Worm (Caenorhabditis elegans) whole organism, young adult: ENCODE data around the gene ZK721.3.

Experiments
- B0336.3 ChIP-seq: fragments of 200-800 bp; sonication (Bioruptor generic); IDR thresholded peaks from 2 replicates; pipeline ENCODE4 v1.3.6; 2022; ENCODE audit warnings: missing genetic modification characterization, missing compliant biosample characterization
- D2030.7 ChIP-seq: fragments of 200-800 bp; sonication (Bioruptor generic); IDR thresholded peaks from 2 replicates; pipeline ENCODE4 v1.3.6; 2022; ENCODE audit warnings: missing genetic modification reagents, missing genetic modification characterization, missing compliant biosample characterization
- F23B12.7 ChIP-seq: sonication (generic microtip); optimal IDR thresholded peaks from 2 replicates; lab custom pipeline; 2017; ENCODE audit warnings: missing genetic modification characterization, mild to moderate bottlenecking, missing compliant biosample characterization, antibody characterized with exemption, moderate library complexity; ENCODE audit not compliant: insufficient read depth
- F33H1.4 ChIP-seq: fragments of 200-800 bp; sonication (Bioruptor generic); IDR thresholded peaks from 2 replicates; pipeline ENCODE4 v1.3.6; 2022; ENCODE audit warnings: missing genetic modification reagents, missing genetic modification characterization, missing compliant biosample characterization
- F39B2.1 ChIP-seq: fragments of 200-800 bp; sonication (Bioruptor generic); IDR thresholded peaks from 2 replicates; pipeline ENCODE4 v1.3.6; 2022; ENCODE audit warnings: missing genetic modification reagents, missing genetic modification characterization, missing compliant biosample characterization
- F49E8.2 ChIP-seq: sonication (generic microtip); optimal IDR thresholded peaks from 3 replicates; lab custom pipeline; 2017; ENCODE audit warnings: missing genetic modification characterization, mild to moderate bottlenecking, missing compliant biosample characterization, antibody characterized with exemption, moderate library complexity; ENCODE audit not compliant: insufficient read depth
- F57C9.4 ChIP-seq: sonication (generic microtip); optimal IDR thresholded peaks from 2 replicates; lab custom pipeline; 2017; ENCODE audit warnings: mild to moderate bottlenecking, missing genetic modification characterization, missing compliant biosample characterization
- K11D2.4 ChIP-seq: fragments of 200-800 bp; sonication (Bioruptor generic); IDR thresholded peaks from 2 replicates; pipeline ENCODE4 v1.3.6; 2022; ENCODE audit warnings: missing genetic modification reagents, missing genetic modification characterization, missing compliant biosample characterization
- T07F8.4 ChIP-seq: sonication (generic microtip); optimal IDR thresholded peaks from 2 replicates; lab custom pipeline; 2016; ENCODE audit warnings: mild to moderate bottlenecking, missing genetic modification characterization, moderate library complexity, missing compliant biosample characterization
- Y53F4B.3 ChIP-seq: fragments of 200-800 bp; sonication (Bioruptor generic); IDR thresholded peaks from 2 replicates; pipeline ENCODE4 v1.3.6; 2022; ENCODE audit warnings: missing genetic modification reagents, missing genetic modification characterization, missing compliant biosample characterization
- Y67H2A.10 ChIP-seq: fragments of 200-800 bp; sonication (Bioruptor generic); conservative IDR thresholded peaks from 2 replicates; pipeline ENCODE4 v1.3.6; 2022; ENCODE audit warnings: missing genetic modification reagents, missing genetic modification characterization, missing compliant biosample characterization
- attf-5 ChIP-seq: fragments of 200-800 bp; sonication (Bioruptor generic); optimal IDR thresholded peaks from 2 replicates; lab custom pipeline; 2018; ENCODE audit warnings: mild to moderate bottlenecking, missing genetic modification characterization, missing compliant biosample characterization
- ccch-3 ChIP-seq: fragments of 200-800 bp; sonication (Bioruptor generic); optimal IDR thresholded peaks from 2 replicates; lab custom pipeline; 2018; ENCODE audit warnings: mild to moderate bottlenecking, missing genetic modification characterization, missing compliant biosample characterization
- cebp-1 ChIP-seq, 2 experiments: fragments of 200-800 bp in 1 of 2; sonication (Bioruptor generic) in 1 of 2; sonication (generic microtip) in 1 of 2; IDR thresholded peaks in 1 of 2; optimal IDR thresholded peaks in 1 of 2; 2 replicates each; pipeline versions ENCODE4 v1.3.6 to Lab custom; 2017 to 2022; ENCODE audit warnings: missing compliant biosample characterization in 2 of 2, missing genetic modification characterization in 2 of 2, mild to moderate bottlenecking in 1 of 2, missing genetic modification reagents in 1 of 2, moderate library complexity in 1 of 2
- ceh-27 ChIP-seq: fragments of 200-800 bp; sonication (Bioruptor generic); optimal IDR thresholded peaks from 2 replicates; lab custom pipeline; 2018; ENCODE audit warnings: mild to moderate bottlenecking, missing genetic modification characterization, moderate library complexity, missing compliant biosample characterization
- ceh-58 ChIP-seq: fragments of 200-800 bp; sonication (Bioruptor generic); IDR thresholded peaks from 2 replicates; pipeline ENCODE4 v1.3.6; 2022; ENCODE audit warnings: missing genetic modification characterization, missing compliant biosample characterization
- die-1 ChIP-seq: sonication (generic microtip); optimal IDR thresholded peaks from 2 replicates; lab custom pipeline; 2016; ENCODE audit warnings: missing genotype, mild to moderate bottlenecking, missing genetic modification characterization, missing compliant biosample characterization
- dox-1 ChIP-seq: fragments of 200-800 bp; sonication (Bioruptor generic); IDR thresholded peaks from 2 replicates; pipeline ENCODE4 v1.3.6; 2022; ENCODE audit warnings: missing genetic modification reagents, missing genetic modification characterization, missing compliant biosample characterization
- dpl-1 ChIP-seq: fragments of 150-350 bp; optimal IDR thresholded peaks from 2 replicates; lab custom pipeline; 2014; ENCODE audit warnings: missing biosample characterization, missing genetic modification reagents, missing genetic modification characterization
- efl-1 ChIP-seq: fragments of 150-350 bp; optimal IDR thresholded peaks from 2 replicates; lab custom pipeline; 2014; ENCODE audit warnings: missing biosample characterization, missing genetic modification reagents, missing genetic modification characterization
- ets-4 ChIP-seq: fragments of 200-800 bp; sonication (Bioruptor generic); optimal IDR thresholded peaks from 2 replicates; lab custom pipeline; 2018; ENCODE audit warnings: mild to moderate bottlenecking, missing genetic modification characterization, missing compliant biosample characterization
- hlh-12 ChIP-seq: sonication (generic microtip); optimal IDR thresholded peaks from 2 replicates; lab custom pipeline; 2016; ENCODE audit warnings: missing genetic modification characterization, missing compliant biosample characterization
- hlh-26 ChIP-seq: fragments of 200-800 bp; sonication (Bioruptor generic); conservative IDR thresholded peaks from 2 replicates; pipeline ENCODE4 v1.3.6; 2022; ENCODE audit warnings: missing genetic modification reagents, missing genetic modification characterization, missing compliant biosample characterization
- hmg-1.2 ChIP-seq: fragments of 200-800 bp; sonication (Bioruptor generic); IDR thresholded peaks from 2 replicates; pipeline ENCODE4 v1.3.6; 2022; ENCODE audit warnings: missing genetic modification reagents, missing genetic modification characterization, missing compliant biosample characterization
- hmg-20 ChIP-seq: fragments of 200-800 bp; sonication (Bioruptor generic); IDR thresholded peaks from 2 replicates; pipeline ENCODE4 v1.3.6; 2022; ENCODE audit warnings: missing genetic modification reagents, missing genetic modification characterization, missing compliant biosample characterization
- lin-26 ChIP-seq: fragments of 200-800 bp; sonication (Bioruptor generic); IDR thresholded peaks from 2 replicates; pipeline ENCODE4 v1.3.6; 2022; ENCODE audit warnings: missing genetic modification reagents, missing genetic modification characterization, missing compliant biosample characterization
- lin-54 ChIP-seq: fragments of 200-800 bp; sonication (Bioruptor generic); optimal IDR thresholded peaks from 2 replicates; lab custom pipeline; 2018; ENCODE audit warnings: mild to moderate bottlenecking, missing genetic modification characterization, missing compliant biosample characterization
- lir-1 ChIP-seq: fragments of 200-800 bp; sonication (Bioruptor generic); conservative IDR thresholded peaks from 2 replicates; pipeline ENCODE4 v1.3.6; 2022; ENCODE audit warnings: missing genetic modification reagents, missing genetic modification characterization, missing compliant biosample characterization
- madf-10 ChIP-seq: sonication (generic microtip); optimal IDR thresholded peaks from 2 replicates; lab custom pipeline; 2016; ENCODE audit warnings: mild to moderate bottlenecking, missing genetic modification characterization, missing compliant biosample characterization
- madf-6 ChIP-seq: fragments of 200-800 bp; sonication (Bioruptor generic); IDR thresholded peaks from 2 replicates; pipeline ENCODE4 v1.3.6; 2022; ENCODE audit warnings: missing genetic modification reagents, missing genetic modification characterization, missing compliant biosample characterization
- madf-8 ChIP-seq: fragments of 200-800 bp; sonication (Bioruptor generic); conservative IDR thresholded peaks from 2 replicates; pipeline ENCODE4 v1.3.6; 2022; ENCODE audit warnings: missing genetic modification reagents, missing genetic modification characterization, missing compliant biosample characterization
- mcd-1 ChIP-seq: fragments of 200-800 bp; sonication (Bioruptor generic); IDR thresholded peaks from 2 replicates; pipeline ENCODE4 v1.3.6; 2022; ENCODE audit warnings: missing genetic modification reagents, missing genetic modification characterization, missing compliant biosample characterization
- mxl-1 ChIP-seq: sonication (generic microtip); optimal IDR thresholded peaks from 2 replicates; lab custom pipeline; 2016; ENCODE audit warnings: missing genetic modification characterization, missing compliant biosample characterization
- nhr-120 ChIP-seq: fragments of 200-800 bp; sonication (Bioruptor generic); IDR thresholded peaks from 2 replicates; pipeline ENCODE4 v1.3.6; 2022; ENCODE audit warnings: missing genetic modification characterization, missing compliant biosample characterization
- nhr-27 ChIP-seq: fragments of 200-800 bp; sonication (Bioruptor generic); optimal IDR thresholded peaks from 2 replicates; lab custom pipeline; 2018; ENCODE audit warnings: mild to moderate bottlenecking, missing genetic modification characterization, moderate library complexity, missing compliant biosample characterization
- pha-4 ChIP-seq: fragments of 150-350 bp; sonication (generic microtip); optimal IDR thresholded peaks from 2 replicates; lab custom pipeline; 2014; ENCODE audit warnings: missing biosample characterization, missing genetic modification reagents, missing genetic modification characterization
- rec-8 ChIP-seq, 2 experiments: sonication (generic microtip); optimal IDR thresholded peaks; 2 replicates each; lab custom pipeline; 2016; ENCODE audit warnings: mild to moderate bottlenecking in 2 of 2, missing genetic modification characterization in 2 of 2, missing genetic modification reagents in 2 of 2, missing genotype in 2 of 2, missing biosample characterization in 1 of 2, missing compliant biosample characterization in 1 of 2, moderate library complexity in 1 of 2
- rpc-1 ChIP-seq, 2 experiments: fragments of 150-350 bp in 1 of 2; sonication (generic microtip) in 1 of 2; optimal IDR thresholded peaks; 2 replicates each; lab custom pipeline; 2014 to 2018; ENCODE audit warnings: missing biosample characterization in 1 of 2, missing genetic modification characterization in 1 of 2, missing genetic modification reagents in 1 of 2, missing genotype in 1 of 2
- snpc-1.1 ChIP-seq: sonication (generic microtip); optimal IDR thresholded peaks from 2 replicates; lab custom pipeline; 2017; ENCODE audit warnings: missing genetic modification characterization, mild to moderate bottlenecking, missing compliant biosample characterization, antibody characterized with exemption, moderate library complexity, missing genotype, missing genetic modification reagents; ENCODE audit not compliant: insufficient read depth
- snpc-1.3 ChIP-seq: sonication (generic microtip); optimal IDR thresholded peaks from 2 replicates; lab custom pipeline; 2017; ENCODE audit warnings: missing genetic modification characterization, mild to moderate bottlenecking, missing compliant biosample characterization, antibody characterized with exemption, moderate library complexity, missing genotype, missing genetic modification reagents; ENCODE audit not compliant: insufficient read depth
- somi-1 ChIP-seq: fragments of 200-800 bp; sonication (Bioruptor generic); optimal IDR thresholded peaks from 2 replicates; lab custom pipeline; 2018; ENCODE audit warnings: mild to moderate bottlenecking, missing genetic modification characterization, missing compliant biosample characterization
- sptf-2 ChIP-seq: fragments of 200-800 bp; sonication (Bioruptor generic); optimal IDR thresholded peaks from 2 replicates; lab custom pipeline; 2018; ENCODE audit warnings: mild to moderate bottlenecking, missing genetic modification characterization, missing compliant biosample characterization
- tbp1 ChIP-seq: fragments of 200-800 bp; sonication (Bioruptor generic); optimal IDR thresholded peaks from 2 replicates; lab custom pipeline; 2018; ENCODE audit warnings: mild to moderate bottlenecking, missing genetic modification characterization, missing compliant biosample characterization
- unc-130 ChIP-seq: sonication (generic microtip); optimal IDR thresholded peaks from 2 replicates; lab custom pipeline; 2016; ENCODE audit warnings: missing genetic modification reagents, missing genetic modification characterization, missing compliant biosample characterization
- zim-3 ChIP-seq: sonication (generic microtip); optimal IDR thresholded peaks from 2 replicates; lab custom pipeline; 2017; ENCODE audit warnings: mild to moderate bottlenecking, missing genetic modification characterization, moderate library complexity, missing compliant biosample characterization
- ztf-6 ChIP-seq: fragments of 200-800 bp; sonication (Bioruptor generic); IDR thresholded peaks from 2 replicates; pipeline ENCODE4 v1.3.6; 2022; ENCODE audit warnings: missing genetic modification reagents, missing genetic modification characterization, missing compliant biosample characterization

The ZK721.3 gene

ce11 chrX:8835887-8836348, 51.6 kb downstream of the ZK721.3 start, which contains the start of gene C28G1.2 (continued):
- 0 out of 2 replicates have a peak, but pooled peaks have one; percentile 50 for TF ChIP-seq F39B2.1 (GFP tag; lab: Robert Waterston, UW)
- TF ChIP-seq pha-4 (tag; lab: Kevin White, UChicago) = no peak
- no peak for TF ChIP-seq F49E8.2 (tag; lab: Kevin White, UChicago)
- peak; percentile 88 for TF ChIP-seq zim-3 (tag; lab: Kevin White, UChicago)
- peak; percentile 90 for TF ChIP-seq T07F8.4 (tag; lab: Kevin White, UChicago)
- peak; percentile 88 for TF ChIP-seq madf-10
- TF ChIP-seq efl-1 (GFP tag; lab: Kevin White, UChicago) = peak; percentile 25
- TF ChIP-seq B0336.3 (GFP tag; lab: Robert Waterston, UW) = peak; percentile 90
- TF ChIP-seq nhr-27 (tag; lab: Kevin White, UChicago) = peak; percentile 80
- peak; percentile 84 for TF ChIP-seq D2030.7 (GFP tag; lab: Robert Waterston, UW)
- TF ChIP-seq Y67H2A.10 = peak; percentile 72; the same call in 1 of the 2 replicates
- TF ChIP-seq nhr-120 (GFP tag; lab: Robert Waterston, UW) = no peak
- TF ChIP-seq somi-1 (GFP tag; lab: Kevin White, UChicago) = peak; percentile 86
- peak; percentile 75 for TF ChIP-seq ccch-3 (GFP tag; lab: Kevin White, UChicago)
- peak; percentile 91 for TF ChIP-seq attf-5 (GFP tag; lab: Kevin White, UChicago)
- peak; percentile 77; the same call in 1 of the 2 replicates for TF ChIP-seq Y53F4B.3 (GFP tag; lab: Robert Waterston, UW)
- TF ChIP-seq hlh-12 (tag; lab: Kevin White, UChicago) = peak; percentile 79
- peak; percentile 93 for TF ChIP-seq dox-1 (GFP tag; lab: Robert Waterston, UW)
- peak; percentile 90 to 95 for TF ChIP-seq rec-8 (tag; optimal IDR thresholded peaks at IDR 0.05; lab: Kevin White, UChicago)
- TF ChIP-seq die-1 (tag; lab: Kevin White, UChicago) = peak; percentile 97
- TF ChIP-seq snpc-1.1 (tag; lab: Kevin White, UChicago) = peak; percentile 34
- TF ChIP-seq ets-4 (GFP tag; lab: Kevin White, UChicago) = peak; percentile 82
- TF ChIP-seq madf-6 (GFP tag; lab: Robert Waterston, UW) = no peak; the same call in 1 of the 2 replicates
- TF ChIP-seq rpc-1 (optimal IDR thresholded peaks at IDR 0.05; lab: Kevin White, UChicago) = peak; percentile 98
- peak; percentile 97 for TF ChIP-seq rpc-1 (tag; optimal IDR thresholded peaks at IDR 0.05; lab: Kevin White, UChicago)
- peak; percentile 4 for TF ChIP-seq dpl-1 (GFP tag; lab: Kevin White, UChicago)
- peak; percentile 62 for TF ChIP-seq F23B12.7
- peak; percentile 87 for TF ChIP-seq sptf-2 (GFP tag; lab: Kevin White, UChicago)
- 0 out of 2 replicates have a peak, but pooled peaks have one; percentile 83 for TF ChIP-seq ceh-58
- no peak; the same call in 1 of the 2 replicates for TF ChIP-seq mcd-1 (GFP tag; lab: Robert Waterston, UW)
- TF ChIP-seq cebp-1 (GFP tag; IDR thresholded peaks at IDR 0.05; lab: Robert Waterston, UW) = peak; percentile 70; the same call in 1 of the 2 replicates
- peak; percentile 92 for TF ChIP-seq cebp-1 (tag; optimal IDR thresholded peaks at IDR 0.05; lab: Kevin White, UChicago)
- TF ChIP-seq hmg-20 (GFP tag; lab: Robert Waterston, UW) = peak; percentile 89
- peak; percentile 80 for TF ChIP-seq lir-1 (GFP tag; lab: Robert Waterston, UW)
- TF ChIP-seq tbp1 (GFP tag; lab: Kevin White, UChicago) = peak; percentile 100
- TF ChIP-seq F33H1.4 (GFP tag; lab: Robert Waterston, UW) = no peak
- TF ChIP-seq lin-26 (GFP tag; lab: Robert Waterston, UW) = peak; percentile 99
- 0 out of 2 replicates have a peak, but pooled peaks have one; percentile 25 for TF ChIP-seq madf-8
- TF ChIP-seq F57C9.4 (tag; lab: Kevin White, UChicago) = peak; percentile 71
- peak; percentile 63 for TF ChIP-seq mxl-1 (tag; lab: Kevin White, UChicago)
- TF ChIP-seq K11D2.4 (GFP tag; lab: Robert Waterston, UW) = peak; percentile 89; the same call in 1 of the 2 replicates
- peak; percentile 68 for TF ChIP-seq lin-54 (GFP tag; lab: Kevin White, UChicago)
- TF ChIP-seq hmg-1.2 (GFP tag; lab: Robert Waterston, UW) = peak; percentile 90
- peak; percentile 81 for TF ChIP-seq ztf-6 (GFP tag; lab: Robert Waterston, UW)
- TF ChIP-seq hlh-26 (GFP tag; lab: Robert Waterston, UW) = 0 out of 2 replicates have a peak, but pooled peaks have one; percentile 54
- peak; percentile 96 for TF ChIP-seq ceh-27 (GFP tag; lab: Kevin White, UChicago)
- peak; percentile 88 for TF ChIP-seq unc-130 (GFP tag; lab: Kevin White, UChicago)
- peak; percentile 92 for TF ChIP-seq snpc-1.3 (tag; lab: Kevin White, UChicago)
